Fruit fly (Drosophila melanogaster): ENCODE data around the gene jar.

Gene jar

dm6 chr3R:24276104-24277008 lies 5.3 kb upstream of the jar start, which contains the start of gene Orct (continued):
- TF ChIP-seq CG8319 (GFP tag; optimal IDR thresholded peaks at IDR 0.05) (no peak), Hr39 (GFP tag; optimal IDR thresholded peaks at IDR 0.05) (peak; percentile 60), CG11762 (GFP tag; optimal IDR thresholded peaks at IDR 0.05; ENCODE audit: insufficient read depth) (peak; percentile 48), CG6808 (GFP tag; optimal IDR thresholded peaks at IDR 0.05) (peak; percentile 50), Met (GFP tag; optimal IDR thresholded peaks at IDR 0.05) (peak; percentile 79), CG8119 (GFP tag; IDR thresholded peaks at IDR 0.05) (peak; percentile 52; the same call in 2 of the 3 replicates), CG10631 (GFP tag; optimal IDR thresholded peaks at IDR 0.05) (peak; percentile 57), CG34406 (GFP tag; optimal IDR thresholded peaks at IDR 0.05) (peak; percentile 75), OdsH (GFP tag; optimal IDR thresholded peaks at IDR 0.05) (peak; percentile 57), CG16779 (tag; optimal IDR thresholded peaks at IDR 0.05) (peak; percentile 37), ss (GFP tag; optimal IDR thresholded peaks at IDR 0.05) (peak in 1 of 2 experiments; percentile 49), vri (GFP tag; optimal IDR thresholded peaks at IDR 0.05) (peak; percentile 89), Hr38 (GFP tag; optimal IDR thresholded peaks at IDR 0.05) (no peak), CG6163 (GFP tag; IDR thresholded peaks at IDR 0.05) (peak; percentile 46; the same call in 2 of the 3 replicates), CG10669 (GFP tag; optimal IDR thresholded peaks at IDR 0.05) (peak; percentile 56), Eip75B (GFP tag; optimal IDR thresholded peaks at IDR 0.05) (peak; percentile 64), Sox14 (GFP tag; optimal IDR thresholded peaks at IDR 0.05) (peak; percentile 73), acj6 (GFP tag; optimal IDR thresholded peaks at IDR 0.05) (peak; percentile 55), CG1621 (tag; optimal IDR thresholded peaks at IDR 0.05) (no peak), fkh (GFP tag; optimal IDR thresholded peaks at IDR 0.05) (peak; percentile 68), Hr4 (GFP tag; optimal IDR thresholded peaks at IDR 0.05) (peak; percentile 61), lz (GFP tag; optimal IDR thresholded peaks at IDR 0.05) (peak; percentile 65), salr (GFP tag; optimal IDR thresholded peaks at IDR 0.05) (peak; percentile 17 to 24), spab (GFP tag; optimal IDR thresholded peaks at IDR 0.05) (peak; percentile 47), Sox15 (GFP tag; optimal IDR thresholded peaks at IDR 0.05) (peak; percentile 39), cyc (GFP tag; optimal IDR thresholded peaks at IDR 0.05) (peak; percentile 50), CG8632 (GFP tag; optimal IDR thresholded peaks at IDR 0.05) (peak; percentile 61), CG32006 (GFP tag; optimal IDR thresholded peaks at IDR 0.05) (peak; percentile 74), Eip93F (GFP tag; optimal IDR thresholded peaks at IDR 0.05) (peak; percentile 35), CG15336 (GFP tag; IDR thresholded peaks at IDR 0.05) (no peak), esn (GFP tag; optimal IDR thresholded peaks at IDR 0.05) (peak; percentile 85), net (GFP tag; optimal IDR thresholded peaks at IDR 0.05) (peak; percentile 50), Ets96B (tag; optimal IDR thresholded peaks at IDR 0.05) (peak; percentile 60), svp (GFP tag) (peak; percentile 86), achi (GFP tag; optimal IDR thresholded peaks at IDR 0.05) (peak; percentile 65), Eip78C (GFP tag) (peak; percentile 90)

- no peak for TF ChIP-seq Blimp-1 (GFP tag; optimal IDR thresholded peaks at IDR 0.05)
- TF ChIP-seq CG6276 (GFP tag; optimal IDR thresholded peaks at IDR 0.05): no peak
These were observed 4.4 kb upstream of the jar start for dm6 chr3R:24275463-24275862.

- no peak for TF ChIP-seq CG9139 (GFP tag; optimal IDR thresholded peaks at IDR 0.05)
- no peak for TF ChIP-seq Ets21C (GFP tag; optimal IDR thresholded peaks at IDR 0.05)
- TF ChIP-seq cyc (GFP tag; optimal IDR thresholded peaks at IDR 0.05): no peak
- TF ChIP-seq CG11902 (GFP tag; optimal IDR thresholded peaks at IDR 0.05): no peak
- TF ChIP-seq CG8319 (GFP tag; optimal IDR thresholded peaks at IDR 0.05): no peak
- TF ChIP-seq fkh (GFP tag; optimal IDR thresholded peaks at IDR 0.05): no peak
- TF ChIP-seq CG11294 (GFP tag; IDR thresholded peaks at IDR 0.05): no peak
- TF ChIP-seq svp (GFP tag): no peak
- no peak for TF ChIP-seq topi (GFP tag; optimal IDR thresholded peaks at IDR 0.05)
- TF ChIP-seq dac (GFP tag; optimal IDR thresholded peaks at IDR 0.05): no peak
- TF ChIP-seq CG11762 (GFP tag; optimal IDR thresholded peaks at IDR 0.05; ENCODE audit: insufficient read depth): no peak
- TF ChIP-seq CG6163 (GFP tag; IDR thresholded peaks at IDR 0.05): no peak
These were observed 3.2 kb upstream of the jar start for dm6 chr3R:24274212-24274611.
